Worm (Caenorhabditis elegans) whole organism, L3 larva: ENCODE data around the gene lgc-26.

Experiments
- ZK546.5 ChIP-seq: sonication (generic microtip); optimal IDR thresholded peaks from 2 replicates; lab custom pipeline; 2017; ENCODE audit warnings: missing biosample characterization, missing genetic modification characterization
- aly-2 ChIP-seq: fragments of 150-350 bp; optimal IDR thresholded peaks from 2 replicates; lab custom pipeline; 2014; ENCODE audit warnings: missing biosample characterization, missing genetic modification characterization
- ceh-28 ChIP-seq: fragments of 150-350 bp; optimal IDR thresholded peaks from 2 replicates; lab custom pipeline; 2014; ENCODE audit warnings: missing biosample characterization, missing genetic modification reagents, missing genetic modification characterization
- daf-12 ChIP-seq: fragments of 150-350 bp; optimal IDR thresholded peaks from 2 replicates; lab custom pipeline; 2014; ENCODE audit warnings: missing biosample characterization, missing genetic modification reagents, missing genetic modification characterization
- egl-27 ChIP-seq: sonication (generic microtip); optimal IDR thresholded peaks from 4 replicates; lab custom pipeline; 2017; ENCODE audit warnings: missing biosample characterization, missing genetic modification reagents, missing genetic modification characterization
- hmg-11 ChIP-seq: sonication (generic microtip); optimal IDR thresholded peaks from 2 replicates; lab custom pipeline; 2016; ENCODE audit warnings: missing genetic modification characterization, missing compliant biosample characterization
- nhr-237 ChIP-seq: fragments of 150-350 bp; optimal IDR thresholded peaks from 2 replicates; lab custom pipeline; 2014; ENCODE audit warnings: missing biosample characterization, missing genetic modification characterization
- snpc-4 ChIP-seq: fragments of 150-350 bp; optimal IDR thresholded peaks from 2 replicates; lab custom pipeline; 2014; ENCODE audit warnings: missing biosample characterization, missing genetic modification characterization
- zag-1 ChIP-seq: fragments of 150-350 bp; optimal IDR thresholded peaks from 2 replicates; lab custom pipeline; 2014; ENCODE audit warnings: missing biosample characterization, missing genetic modification characterization

DNA sequence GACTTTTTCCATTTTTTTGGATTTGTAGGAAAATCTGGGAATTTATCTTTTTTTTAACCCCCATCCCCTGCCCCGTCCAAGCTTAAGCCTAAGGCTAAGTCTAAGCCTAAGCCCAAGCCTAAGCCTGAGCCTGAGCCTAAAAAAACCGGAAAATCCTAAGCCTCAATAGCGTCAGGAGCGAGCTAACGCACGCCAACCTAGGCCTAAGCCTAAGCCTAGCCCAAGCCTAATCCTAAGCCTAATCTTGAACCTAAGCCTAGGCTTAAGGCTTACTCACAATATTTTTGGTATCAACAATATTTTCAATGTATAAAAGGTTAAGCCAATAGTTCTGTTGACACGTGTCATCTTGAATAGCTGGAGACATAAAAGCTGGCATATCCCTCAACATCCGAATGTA lies 19.5 kb upstream of the lgc-26 start:
- TF ChIP-seq nhr-237 (tag; lab: Kevin White, UChicago) = no peak
- TF ChIP-seq aly-2 = no peak
- TF ChIP-seq snpc-4 (tag; lab: Kevin White, UChicago) = no peak
- TF ChIP-seq hmg-11 (tag; lab: Kevin White, UChicago) = no peak
- no peak for TF ChIP-seq ceh-28 (tag; lab: Kevin White, UChicago)
- no peak for TF ChIP-seq egl-27 (tag; lab: Kevin White, UChicago)
- no peak for TF ChIP-seq zag-1 (tag; lab: Kevin White, UChicago)
- TF ChIP-seq ZK546.5 (tag; lab: Kevin White, UChicago) = no peak
- TF ChIP-seq daf-12 (tag; lab: Kevin White, UChicago) = no peak
